Worm (Caenorhabditis elegans) whole organism, late embryonic: ENCODE measurements around the gene K06B4.15.
"Not testable (repeated sequence)": the region's sequence is repeated elsewhere in the genome, so short reads cannot be mapped to it uniquely, and the experiment has no call there.

Experiments used
- F13H6.1 ChIP-seq: sonication (generic microtip); optimal IDR thresholded peaks from 2 replicates; lab custom pipeline; 2016; ENCODE audit warnings: missing genetic modification characterization, missing compliant biosample characterization
- K09A11.1 ChIP-seq: sonication (generic microtip); optimal IDR thresholded peaks from 2 replicates; lab custom pipeline; 2017; ENCODE audit warnings: antibody characterized with exemption, mild to moderate bottlenecking, missing genetic modification characterization, missing compliant biosample characterization; ENCODE audit not compliant: insufficient read depth
- T23F11.4 ChIP-seq: fragments of 200-800 bp; sonication (Bioruptor generic); optimal IDR thresholded peaks from 2 replicates; lab custom pipeline; 2018; ENCODE audit warnings: mild to moderate bottlenecking, missing genetic modification characterization, missing compliant biosample characterization
- ahr-1 ChIP-seq: sonication (generic microtip); optimal IDR thresholded peaks from 2 replicates; lab custom pipeline; 2016; ENCODE audit warnings: missing genetic modification characterization, missing compliant biosample characterization
- ceh-14 ChIP-seq: sonication (generic microtip); optimal IDR thresholded peaks from 2 replicates; lab custom pipeline; 2016; ENCODE audit warnings: missing genotype, missing genetic modification characterization, missing compliant biosample characterization
- ceh-2 ChIP-seq: sonication (generic microtip); optimal IDR thresholded peaks from 2 replicates; lab custom pipeline; 2016; ENCODE audit warnings: missing genotype, missing genetic modification characterization, missing compliant biosample characterization
- ceh-30 ChIP-seq: fragments of 150-350 bp; optimal IDR thresholded peaks from 2 replicates; lab custom pipeline; 2014; ENCODE audit warnings: missing biosample characterization, missing genetic modification characterization
- ceh-34 ChIP-seq: sonication (generic microtip); optimal IDR thresholded peaks from 2 replicates; lab custom pipeline; 2016; ENCODE audit warnings: mild to moderate bottlenecking, missing genetic modification characterization, missing compliant biosample characterization
- ceh-48 ChIP-seq: sonication (generic microtip); optimal IDR thresholded peaks from 2 replicates; lab custom pipeline; 2016; ENCODE audit warnings: missing genetic modification characterization, inconsistent platforms, missing compliant biosample characterization
- ceh-6 ChIP-seq: fragments of 200-800 bp; sonication (Bioruptor generic); optimal IDR thresholded peaks from 2 replicates; lab custom pipeline; 2018; ENCODE audit warnings: mild to moderate bottlenecking, missing genetic modification characterization, missing compliant biosample characterization
- che-1 ChIP-seq: sonication (generic microtip); optimal IDR thresholded peaks from 2 replicates; lab custom pipeline; 2016; ENCODE audit warnings: mild to moderate bottlenecking, missing genetic modification characterization, missing compliant biosample characterization
- dmd-4 ChIP-seq: sonication (generic microtip); optimal IDR thresholded peaks from 2 replicates; lab custom pipeline; 2016; ENCODE audit warnings: borderline replicate concordance, missing genetic modification characterization, missing compliant biosample characterization
- ets-4 ChIP-seq: sonication (generic microtip); optimal IDR thresholded peaks from 2 replicates; lab custom pipeline; 2016; ENCODE audit warnings: missing genetic modification characterization, missing compliant biosample characterization
- fax-1 ChIP-seq: sonication (generic microtip); optimal IDR thresholded peaks from 2 replicates; lab custom pipeline; 2016; ENCODE audit warnings: missing genotype, missing genetic modification characterization, missing compliant biosample characterization
- hlh-13 ChIP-seq: fragments of 200-800 bp; sonication (Bioruptor generic); optimal IDR thresholded peaks from 2 replicates; lab custom pipeline; 2018; ENCODE audit warnings: mild to moderate bottlenecking, missing genetic modification characterization, missing compliant biosample characterization
- hlh-30 ChIP-seq: sonication (generic microtip); optimal IDR thresholded peaks from 2 replicates; lab custom pipeline; 2017; ENCODE audit warnings: antibody characterized with exemption, missing genetic modification characterization, missing compliant biosample characterization; ENCODE audit not compliant: insufficient read depth
- hlh-6 ChIP-seq: sonication (generic microtip); optimal IDR thresholded peaks from 2 replicates; lab custom pipeline; 2016; ENCODE audit warnings: missing genotype, missing genetic modification characterization, missing compliant biosample characterization
- lim-6 ChIP-seq: sonication (generic microtip); optimal IDR thresholded peaks from 2 replicates; lab custom pipeline; 2016; ENCODE audit warnings: missing genetic modification characterization, missing compliant biosample characterization
- mec-3 ChIP-seq: sonication (generic microtip); optimal IDR thresholded peaks from 2 replicates; lab custom pipeline; 2016; ENCODE audit warnings: borderline replicate concordance, missing genetic modification characterization, missing compliant biosample characterization
- nhr-232 ChIP-seq: sonication (generic microtip); optimal IDR thresholded peaks from 2 replicates; lab custom pipeline; 2016; ENCODE audit warnings: missing genetic modification characterization, missing compliant biosample characterization
- npax-4 ChIP-seq: sonication (generic microtip); optimal IDR thresholded peaks from 2 replicates; lab custom pipeline; 2016; ENCODE audit warnings: missing genetic modification characterization, missing compliant biosample characterization
- pag-3 ChIP-seq: sonication (generic microtip); optimal IDR thresholded peaks from 2 replicates; lab custom pipeline; 2016; ENCODE audit warnings: missing compliant biosample characterization, missing genetic modification characterization, borderline replicate concordance
- pat-9 ChIP-seq: fragments of 200-800 bp; sonication (Bioruptor generic); optimal IDR thresholded peaks from 2 replicates; lab custom pipeline; 2018; ENCODE audit warnings: mild to moderate bottlenecking, missing genetic modification characterization, moderate library complexity, missing compliant biosample characterization
- pha-2 ChIP-seq: sonication (generic microtip); optimal IDR thresholded peaks from 2 replicates; lab custom pipeline; 2017; ENCODE audit warnings: mild to moderate bottlenecking, missing genetic modification characterization, missing compliant biosample characterization
- pros-1 ChIP-seq: fragments of 150-350 bp; optimal IDR thresholded peaks from 2 replicates; lab custom pipeline; 2014; ENCODE audit warnings: missing biosample characterization, missing genetic modification reagents, missing genetic modification characterization
- rnt-1 ChIP-seq: sonication (generic microtip); optimal IDR thresholded peaks from 2 replicates; lab custom pipeline; 2016; ENCODE audit warnings: missing genetic modification characterization, missing compliant biosample characterization
- sdc-2 ChIP-seq: sonication (generic microtip); optimal IDR thresholded peaks from 2 replicates; lab custom pipeline; 2016; ENCODE audit warnings: missing genotype, missing genetic modification characterization, missing compliant biosample characterization
- sox-2 ChIP-seq: fragments of 200-800 bp; sonication (Bioruptor generic); IDR thresholded peaks from 2 replicates; pipeline ENCODE4 v1.3.6; 2022; ENCODE audit warnings: missing genetic modification reagents, missing genetic modification characterization, missing compliant biosample characterization
- syd-9 ChIP-seq: sonication (generic microtip); optimal IDR thresholded peaks from 2 replicates; lab custom pipeline; 2016; ENCODE audit warnings: mild to moderate bottlenecking, missing genetic modification characterization, moderate library complexity, missing compliant biosample characterization
- tbx-7 ChIP-seq: sonication (generic microtip); optimal IDR thresholded peaks from 2 replicates; lab custom pipeline; 2016; ENCODE audit warnings: missing genotype, missing genetic modification characterization, missing compliant biosample characterization
- unc-42 ChIP-seq: sonication (generic microtip); optimal IDR thresholded peaks from 2 replicates; lab custom pipeline; 2016; ENCODE audit warnings: missing genotype, missing genetic modification characterization, missing compliant biosample characterization
- unc-86 ChIP-seq: sonication (generic microtip); optimal IDR thresholded peaks from 2 replicates; lab custom pipeline; 2016; ENCODE audit warnings: missing genetic modification characterization, missing compliant biosample characterization

The K06B4.15 gene

DNA sequence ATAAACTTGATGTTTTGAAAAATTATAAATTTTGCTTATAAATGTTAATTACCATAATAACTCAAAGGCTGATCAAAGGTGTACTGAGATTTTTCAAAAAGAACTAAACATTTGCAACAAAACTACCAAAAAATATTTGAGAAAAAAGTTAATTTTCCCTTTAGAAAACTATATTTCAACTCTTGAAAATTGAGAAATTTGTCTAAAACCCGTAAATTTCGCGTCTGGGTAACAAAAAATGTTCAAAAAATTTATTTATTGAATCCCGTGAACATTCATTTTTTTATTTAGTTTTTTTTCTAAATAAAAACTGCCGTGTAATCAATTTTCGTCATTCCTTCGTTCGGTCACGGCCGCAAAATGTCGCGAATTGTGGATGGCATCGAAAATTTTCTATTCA, at the start of gene K06B4.15:
K06B4.15 (plus strand) TSS at position 301 of the 400 bp plus-strand sequence.
- not testable (repeated sequence) for TF ChIP-seq dmd-4; tbx-7 (tag; lab: Kevin White, UChicago); mec-3 (tag; lab: Kevin White, UChicago)

DNA sequence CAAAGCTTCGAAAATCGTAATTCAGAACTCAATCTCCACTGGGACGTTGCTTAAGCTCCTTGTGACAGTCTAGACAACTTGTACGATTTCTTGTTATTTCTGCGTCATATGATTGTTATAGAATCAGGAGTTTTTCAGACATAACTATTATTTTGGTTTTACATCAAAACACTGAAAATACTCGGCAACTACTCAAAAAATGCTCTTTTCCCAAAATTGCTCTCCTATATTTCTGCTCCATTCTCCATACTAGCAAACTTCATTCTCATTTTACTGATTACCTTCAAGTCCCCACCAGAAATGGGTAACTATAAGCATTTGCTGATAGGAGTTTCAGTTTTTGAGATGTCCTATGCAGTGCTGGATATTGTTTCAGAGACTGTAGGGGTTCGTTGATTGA, 48.7 kb upstream of the K06B4.15 start, which contains the start of gene C55A1.1:
C55A1.1 (plus strand) TSS at position 301 of the 400 bp plus-strand sequence.
- TF ChIP-seq ets-4 (tag; lab: Kevin White, UChicago) = no peak
- TF ChIP-seq unc-42 (tag; lab: Kevin White, UChicago) = no peak
- TF ChIP-seq nhr-232 = no peak
- TF ChIP-seq ahr-1 (tag; lab: Kevin White, UChicago) = no peak
- no peak for TF ChIP-seq syd-9 (tag; lab: Kevin White, UChicago)
- TF ChIP-seq pag-3 = no peak
- TF ChIP-seq pha-2 = no peak
- no peak for TF ChIP-seq rnt-1 (tag; lab: Kevin White, UChicago)
- no peak for TF ChIP-seq ceh-6 (GFP tag; lab: Kevin White, UChicago)
- TF ChIP-seq dmd-4 = no peak

DNA sequence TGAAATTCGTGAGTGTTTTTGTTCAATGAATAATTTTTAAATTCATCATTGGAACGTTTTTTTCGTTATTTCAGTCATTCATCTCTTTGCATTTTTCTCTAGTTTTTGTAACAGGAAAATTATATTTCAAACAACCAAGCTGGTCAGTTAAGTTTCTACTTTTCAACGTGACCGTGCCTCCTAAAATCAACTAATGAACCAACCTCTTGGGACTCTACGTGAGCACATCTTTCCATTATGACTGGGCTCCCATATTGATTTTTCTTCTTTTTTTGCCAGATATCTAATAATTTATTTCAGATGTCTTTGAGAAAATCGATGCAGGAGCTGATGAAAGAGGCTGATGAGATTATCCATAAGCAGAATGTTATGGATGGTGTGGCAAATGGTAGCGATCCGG, 44.7 kb upstream of the K06B4.15 start, which contains the start of gene C55A1.11:
C55A1.11 (plus strand) TSS at position 301 of the 400 bp plus-strand sequence.
- no peak for TF ChIP-seq pros-1 (tag; lab: Kevin White, UChicago)
- TF ChIP-seq F13H6.1 = no peak
- no peak for TF ChIP-seq hlh-30 (tag; lab: Kevin White, UChicago)
- no peak for TF ChIP-seq ceh-34
- TF ChIP-seq lim-6 (tag; lab: Kevin White, UChicago) = no peak

DNA sequence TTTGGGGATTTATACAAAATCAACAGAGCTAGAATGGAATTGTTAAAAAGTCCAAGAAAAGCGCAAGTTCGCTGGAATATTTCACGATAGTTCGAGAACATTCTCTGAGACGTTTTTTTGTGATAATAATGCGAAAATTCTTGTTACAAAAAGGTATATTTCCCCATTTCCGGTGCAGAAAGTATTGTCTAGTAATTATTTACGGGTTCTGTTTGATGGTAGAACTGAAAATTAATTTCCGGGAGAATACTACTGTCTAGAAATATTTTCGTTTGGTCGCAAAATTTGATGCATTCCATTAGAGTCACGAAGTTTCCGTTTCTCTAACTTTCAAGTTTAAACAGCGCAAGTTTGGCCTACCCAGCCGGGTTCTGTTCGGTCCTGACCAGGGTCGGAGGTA, 40.7 kb upstream of the K06B4.15 start, which contains the start of gene str-248:
str-248 (minus strand) TSS at position 101 of the 400 bp plus-strand sequence.
- TF ChIP-seq hlh-13 (GFP tag; lab: Kevin White, UChicago) (no peak), ceh-2 (tag; lab: Kevin White, UChicago) (no peak), ceh-14 (no peak), sox-2 (GFP tag; lab: Robert Waterston, UW) (no peak), pat-9 (tag; lab: Kevin White, UChicago) (no peak), npax-4 (no peak), che-1 (tag; lab: Kevin White, UChicago) (no peak), sdc-2 (tag; lab: Kevin White, UChicago) (no peak), ceh-48 (tag; lab: Kevin White, UChicago) (no peak), ceh-30 (tag; lab: Kevin White, UChicago) (no peak)

DNA sequence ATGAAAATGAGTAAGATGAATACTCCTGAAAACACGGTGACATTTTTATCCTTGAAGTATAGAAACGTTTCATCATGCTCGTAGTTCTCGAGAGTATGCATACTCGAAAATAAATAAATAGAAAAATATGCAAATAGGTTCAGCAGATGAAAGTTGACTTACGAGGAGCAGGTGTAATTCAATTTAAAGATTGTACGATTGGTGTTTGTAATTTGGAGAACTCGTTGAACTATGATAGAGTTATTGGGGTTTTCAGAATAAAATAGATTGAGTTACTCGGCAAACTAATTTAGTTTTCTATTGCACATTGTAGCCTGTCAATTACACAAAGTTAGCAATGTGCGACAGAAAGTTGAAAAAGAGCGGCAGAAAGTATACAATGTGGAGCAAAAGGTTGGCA, 31.4 kb upstream of the K06B4.15 start, which contains the start of gene srz-44:
srz-44 (minus strand) TSS at position 101 of the 400 bp plus-strand sequence.
- TF ChIP-seq unc-86 (no peak), K09A11.1 (tag; lab: Kevin White, UChicago) (no peak), pat-9 (tag; lab: Kevin White, UChicago) (no peak), T23F11.4 (GFP tag; lab: Kevin White, UChicago) (no peak)

DNA sequence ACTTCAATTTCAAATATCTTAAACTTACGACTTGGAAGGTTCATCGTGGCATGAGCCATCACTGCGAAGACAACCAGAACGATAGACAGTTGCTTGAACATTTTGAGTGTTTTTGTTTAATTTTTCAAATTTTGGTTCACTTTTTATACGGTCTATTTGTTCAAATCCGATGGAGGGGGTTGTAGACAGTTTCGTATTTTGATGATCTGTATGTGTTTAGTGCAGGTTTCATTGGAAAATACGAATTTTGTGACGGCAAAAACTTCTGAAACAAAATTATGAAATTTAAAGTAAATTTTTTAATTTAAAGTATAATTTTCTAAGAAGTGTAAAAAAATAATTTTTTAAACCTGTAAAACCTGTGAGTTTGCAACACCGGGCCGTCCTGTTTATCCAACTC, 27.0 kb upstream of the K06B4.15 start, which contains the start of gene C55A1.4:
C55A1.4 (minus strand) TSS at position 101 of the 400 bp plus-strand sequence.
- TF ChIP-seq fax-1 (tag; lab: Kevin White, UChicago); hlh-6; hlh-13 (GFP tag; lab: Kevin White, UChicago): not testable (repeated sequence)
